Fruit fly (Drosophila melanogaster): ENCODE measurements around the gene psh.

Gene psh

DNA sequence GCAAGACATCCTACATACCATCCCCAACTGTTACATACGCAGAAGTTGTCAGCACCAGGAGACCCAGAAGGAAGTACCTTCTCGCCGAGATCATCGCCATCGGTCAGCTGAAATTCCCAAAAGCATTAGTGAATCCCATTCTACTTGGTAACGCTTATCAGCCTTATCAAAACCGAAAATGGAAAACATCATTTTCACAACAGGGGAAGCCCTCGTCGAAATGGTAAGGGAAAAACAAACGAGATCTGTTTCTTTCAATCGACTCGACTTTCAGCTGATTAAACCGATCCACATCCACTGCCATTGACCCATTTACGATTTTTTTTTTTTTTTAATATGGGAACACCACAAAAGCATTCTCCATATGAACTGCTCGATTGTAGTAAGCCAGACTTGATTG, 4.2 kb downstream of the psh start:
- no peak for TF ChIP-seq D1 (tag; optimal IDR thresholded peaks at IDR 0.05)
- no peak for TF ChIP-seq CG14655 (GFP tag; optimal IDR thresholded peaks at IDR 0.05)
- no peak for TF ChIP-seq rn (GFP tag; IDR thresholded peaks at IDR 0.05)
- no peak for TF ChIP-seq CG13204 (GFP tag; optimal IDR thresholded peaks at IDR 0.05)
- TF ChIP-seq CG15710 (tag; optimal IDR thresholded peaks at IDR 0.05): no peak
- TF ChIP-seq fd96Ca (GFP tag; IDR thresholded peaks at IDR 0.05): no peak
- TF ChIP-seq Snoo (tag; optimal IDR thresholded peaks at IDR 0.05): no peak
- TF ChIP-seq CG4496 (GFP tag; IDR thresholded peaks at IDR 0.05): no peak
- TF ChIP-seq CG10348 (GFP tag; IDR thresholded peaks at IDR 0.05): no peak
- no peak for TF ChIP-seq CG32121 (GFP tag; IDR thresholded peaks at IDR 0.05)

DNA sequence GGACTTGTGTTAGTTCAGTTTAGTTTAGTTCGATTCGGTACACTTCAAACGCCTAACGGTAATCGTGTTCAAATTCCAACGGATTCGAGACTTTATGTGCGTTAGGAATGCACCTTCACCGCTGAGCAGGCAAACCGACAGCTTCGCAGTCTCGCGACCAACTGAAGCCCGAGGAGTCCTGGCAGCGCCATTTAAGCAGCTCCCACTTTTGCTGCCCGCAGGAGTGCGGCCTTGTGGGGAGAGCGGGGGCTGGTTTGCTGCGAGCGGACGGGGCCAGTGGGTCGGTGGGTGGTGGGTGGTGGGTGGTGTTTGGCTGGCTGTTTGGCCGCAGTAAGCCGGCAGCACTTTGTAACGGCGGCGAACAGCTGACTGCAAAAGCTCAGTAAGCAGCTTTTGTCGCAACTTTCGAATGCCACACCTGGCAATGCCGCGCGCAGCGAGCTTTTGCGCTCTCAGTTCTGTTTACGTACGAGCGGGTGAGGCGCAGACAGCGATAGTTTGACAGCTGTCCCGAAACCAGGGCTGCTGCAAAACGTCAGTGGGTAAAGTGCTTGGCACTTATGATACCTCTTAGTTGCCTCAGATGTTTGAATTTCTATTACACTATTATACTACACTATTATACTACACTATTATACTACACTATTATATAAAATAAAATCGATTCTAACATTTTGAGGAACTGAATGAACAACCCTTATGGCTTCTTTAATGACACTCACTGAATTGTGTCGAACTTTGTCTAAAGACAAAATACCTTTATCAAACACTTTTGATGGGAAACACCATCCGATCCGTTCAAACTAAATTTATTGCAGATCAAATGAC, 7.2 kb downstream of the psh start, which contains the start of gene CG32547:
TSS of gene CG32547 (minus strand) at position 181 of the 828 bp plus-strand sequence.
- no peak for TF ChIP-seq D1 (tag; optimal IDR thresholded peaks at IDR 0.05)
- TF ChIP-seq CG17806 (tag; optimal IDR thresholded peaks at IDR 0.05): peak; percentile 32
- peak; percentile 19 for TF ChIP-seq CG8301 (tag; optimal IDR thresholded peaks at IDR 0.05)
- 0 out of 2 replicates have a peak, but pooled peaks have one; percentile 22 for TF ChIP-seq CG32121 (GFP tag; IDR thresholded peaks at IDR 0.05)
- TF ChIP-seq EcR (GFP tag; optimal IDR thresholded peaks at IDR 0.05): no peak
- peak; percentile 13 for TF ChIP-seq Pif1B (GFP tag; optimal IDR thresholded peaks at IDR 0.05)
- TF ChIP-seq CG12605 (GFP tag; IDR thresholded peaks at IDR 0.05): no peak
- no peak for TF ChIP-seq Snoo (tag; optimal IDR thresholded peaks at IDR 0.05)
- no peak for TF ChIP-seq fd96Ca (GFP tag; IDR thresholded peaks at IDR 0.05)
- no peak for TF ChIP-seq CG9948 (tag; optimal IDR thresholded peaks at IDR 0.05)
- TF ChIP-seq CG4496 (GFP tag; IDR thresholded peaks at IDR 0.05): peak; percentile 42; the same call in 2 of the 3 replicates
- TF ChIP-seq Ets98B (GFP tag; IDR thresholded peaks at IDR 0.05): peak; percentile 28; the same call in 1 of the 2 replicates
- no peak for TF ChIP-seq CG10348 (GFP tag; IDR thresholded peaks at IDR 0.05)
- no peak for TF ChIP-seq CG15710 (tag; optimal IDR thresholded peaks at IDR 0.05)
- TF ChIP-seq CG34367 (tag; optimal IDR thresholded peaks at IDR 0.05): no peak
- no peak for TF ChIP-seq rn (GFP tag; IDR thresholded peaks at IDR 0.05)
- peak; percentile 21 for TF ChIP-seq Pif1A (GFP tag; optimal IDR thresholded peaks at IDR 0.05)
- TF ChIP-seq CG8159 (tag; optimal IDR thresholded peaks at IDR 0.05): peak; percentile 18
- no peak for TF ChIP-seq gl (tag; optimal IDR thresholded peaks at IDR 0.05)
- peak; percentile 3 for TF ChIP-seq CG14655 (GFP tag; optimal IDR thresholded peaks at IDR 0.05)
- no peak for TF ChIP-seq CG13204 (GFP tag; optimal IDR thresholded peaks at IDR 0.05)

DNA sequence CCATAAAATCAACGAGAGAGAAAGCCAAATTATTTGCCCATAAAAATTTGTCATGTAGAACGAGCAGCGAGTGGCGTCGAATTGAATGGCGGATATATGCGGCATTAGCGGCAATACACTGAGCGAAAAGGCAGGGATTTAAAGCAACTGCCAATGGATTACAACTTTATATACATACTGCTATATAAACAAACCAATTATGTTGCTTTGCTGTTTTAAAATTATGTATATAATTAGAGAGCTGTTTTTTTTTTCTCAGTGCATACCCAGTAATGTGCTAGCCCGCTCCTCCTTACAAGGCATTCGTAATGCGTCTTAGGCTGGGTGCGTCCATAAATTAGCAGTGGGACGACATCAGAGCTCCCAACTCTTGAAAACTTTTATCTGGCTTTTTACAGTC, 18.8 kb downstream of the psh start:
- TF ChIP-seq fd96Ca (GFP tag; IDR thresholded peaks at IDR 0.05) (no peak), CG13204 (GFP tag; optimal IDR thresholded peaks at IDR 0.05) (no peak), CG4496 (GFP tag; IDR thresholded peaks at IDR 0.05) (no peak), CG8301 (tag; optimal IDR thresholded peaks at IDR 0.05) (no peak), CG8159 (tag; optimal IDR thresholded peaks at IDR 0.05) (no peak), CG15710 (tag; optimal IDR thresholded peaks at IDR 0.05) (no peak), CG12605 (GFP tag; IDR thresholded peaks at IDR 0.05) (no peak), Ets98B (GFP tag; IDR thresholded peaks at IDR 0.05) (no peak), Pif1B (GFP tag; optimal IDR thresholded peaks at IDR 0.05) (no peak), gl (tag; optimal IDR thresholded peaks at IDR 0.05) (no peak), Pif1A (GFP tag; optimal IDR thresholded peaks at IDR 0.05) (no peak)

DNA sequence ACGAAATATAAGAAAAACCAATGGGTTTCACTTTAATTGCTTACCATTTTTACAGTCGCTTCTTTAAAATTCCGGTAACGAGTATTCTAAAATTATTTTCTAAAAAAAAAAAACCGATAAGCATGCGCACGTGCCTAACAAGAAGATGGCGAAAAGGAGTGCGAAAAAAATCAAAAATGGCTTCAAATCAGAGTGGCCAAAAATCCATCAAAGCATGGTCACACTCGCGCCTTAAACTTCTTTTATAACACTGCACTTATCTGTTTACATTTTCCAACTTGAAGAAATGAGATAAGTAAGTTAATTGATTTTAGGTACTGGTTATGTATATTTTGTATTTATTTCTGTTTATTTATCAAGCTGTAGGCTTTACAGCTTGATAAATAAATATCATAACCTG, 26.4 kb downstream of the psh start, which contains the start of gene CG43843:
TSS of gene CG43843 (minus strand) at position 101 of the 400 bp plus-strand sequence.
- no peak for TF ChIP-seq Pif1B (GFP tag; optimal IDR thresholded peaks at IDR 0.05)
- TF ChIP-seq gl (tag; optimal IDR thresholded peaks at IDR 0.05): no peak
- TF ChIP-seq D1 (tag; optimal IDR thresholded peaks at IDR 0.05): no peak
- TF ChIP-seq Snoo (tag; optimal IDR thresholded peaks at IDR 0.05): no peak
- no peak for TF ChIP-seq EcR (GFP tag; optimal IDR thresholded peaks at IDR 0.05)
- TF ChIP-seq CG32121 (GFP tag; IDR thresholded peaks at IDR 0.05): no peak
- TF ChIP-seq fd96Ca (GFP tag; IDR thresholded peaks at IDR 0.05): no peak
- no peak for TF ChIP-seq CG9948 (tag; optimal IDR thresholded peaks at IDR 0.05)
- no peak for TF ChIP-seq CG12605 (GFP tag; IDR thresholded peaks at IDR 0.05)
- no peak for TF ChIP-seq CG8301 (tag; optimal IDR thresholded peaks at IDR 0.05)
- TF ChIP-seq CG15710 (tag; optimal IDR thresholded peaks at IDR 0.05): no peak
- TF ChIP-seq CG13204 (GFP tag; optimal IDR thresholded peaks at IDR 0.05): no peak
- no peak for TF ChIP-seq CG8159 (tag; optimal IDR thresholded peaks at IDR 0.05)
- TF ChIP-seq CG34367 (tag; optimal IDR thresholded peaks at IDR 0.05): no peak
- no peak for TF ChIP-seq CG14655 (GFP tag; optimal IDR thresholded peaks at IDR 0.05)
- TF ChIP-seq Pif1A (GFP tag; optimal IDR thresholded peaks at IDR 0.05): no peak
- no peak for TF ChIP-seq CG10348 (GFP tag; IDR thresholded peaks at IDR 0.05)
- no peak for TF ChIP-seq Ets98B (GFP tag; IDR thresholded peaks at IDR 0.05)
- no peak for TF ChIP-seq rn (GFP tag; IDR thresholded peaks at IDR 0.05)
- no peak for TF ChIP-seq CG17806 (tag; optimal IDR thresholded peaks at IDR 0.05)

DNA sequence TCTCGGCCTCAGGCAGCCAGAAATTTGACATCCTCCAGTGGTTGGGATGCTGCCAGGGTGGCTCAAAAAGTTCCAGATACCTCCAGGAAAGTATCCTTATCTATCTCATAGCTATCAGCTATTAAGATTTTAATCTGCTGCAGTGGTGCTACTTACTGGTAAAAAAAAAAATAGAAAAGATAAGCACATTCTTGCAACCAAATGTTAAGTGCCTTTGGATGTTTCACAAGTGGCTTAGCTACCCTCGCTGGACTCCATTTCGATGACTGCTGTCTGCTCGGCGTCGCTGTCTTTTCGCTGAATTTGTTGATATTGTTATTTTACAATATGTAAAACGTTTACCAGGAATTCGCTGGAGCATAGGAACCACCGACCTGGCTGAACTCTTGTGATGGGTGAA, 34.0 kb downstream of the psh start:
- no peak for TF ChIP-seq fd96Ca (GFP tag; IDR thresholded peaks at IDR 0.05)
- no peak for TF ChIP-seq CG12605 (GFP tag; IDR thresholded peaks at IDR 0.05)
- no peak for TF ChIP-seq CG15710 (tag; optimal IDR thresholded peaks at IDR 0.05)
- no peak for TF ChIP-seq EcR (GFP tag; optimal IDR thresholded peaks at IDR 0.05)
- TF ChIP-seq Snoo (tag; optimal IDR thresholded peaks at IDR 0.05): no peak
- TF ChIP-seq CG32121 (GFP tag; IDR thresholded peaks at IDR 0.05): no peak
- no peak for TF ChIP-seq Pif1A (GFP tag; optimal IDR thresholded peaks at IDR 0.05)
- TF ChIP-seq CG34367 (tag; optimal IDR thresholded peaks at IDR 0.05): no peak
- no peak for TF ChIP-seq Pif1B (GFP tag; optimal IDR thresholded peaks at IDR 0.05)
- no peak for TF ChIP-seq D1 (tag; optimal IDR thresholded peaks at IDR 0.05)
- no peak for TF ChIP-seq CG10348 (GFP tag; IDR thresholded peaks at IDR 0.05)
- TF ChIP-seq CG9948 (tag; optimal IDR thresholded peaks at IDR 0.05): no peak
- no peak for TF ChIP-seq gl (tag; optimal IDR thresholded peaks at IDR 0.05)
- TF ChIP-seq rn (GFP tag; IDR thresholded peaks at IDR 0.05): no peak
- TF ChIP-seq Ets98B (GFP tag; IDR thresholded peaks at IDR 0.05): no peak
- TF ChIP-seq CG8301 (tag; optimal IDR thresholded peaks at IDR 0.05): no peak
- TF ChIP-seq CG17806 (tag; optimal IDR thresholded peaks at IDR 0.05): no peak
- TF ChIP-seq CG4496 (GFP tag; IDR thresholded peaks at IDR 0.05): no peak
- no peak for TF ChIP-seq CG14655 (GFP tag; optimal IDR thresholded peaks at IDR 0.05)

All from whole organism, pupa.